Worm (Caenorhabditis elegans) whole organism, young adult: ENCODE results near the gene nrps-1.

Experiments used
- B0336.3 ChIP-seq: fragments of 200-800 bp; sonication (Bioruptor generic); IDR thresholded peaks from 2 replicates; pipeline ENCODE4 v1.3.6; 2022; ENCODE audit warnings: missing genetic modification characterization, missing compliant biosample characterization
- F22D6.2 ChIP-seq: sonication (generic microtip); optimal IDR thresholded peaks from 2 replicates; lab custom pipeline; 2016; ENCODE audit warnings: mild to moderate bottlenecking, missing genetic modification characterization, missing compliant biosample characterization
- nhr-90 ChIP-seq: sonication (generic microtip); optimal IDR thresholded peaks from 2 replicates; lab custom pipeline; 2016; ENCODE audit warnings: missing genotype, mild to moderate bottlenecking, missing genetic modification characterization, missing compliant biosample characterization
- unc-62 ChIP-seq: fragments of 150-350 bp; optimal IDR thresholded peaks from 2 replicates; lab custom pipeline; 2014; ENCODE audit warnings: missing biosample characterization, missing genetic modification reagents, missing genetic modification characterization

ce11 chrIII:11487245-11487644 is 47.2 kb upstream of the nrps-1 start, which contains the start of gene popl-5:
- TF ChIP-seq F22D6.2 (tag; lab: Kevin White, UChicago) (no peak), B0336.3 (no peak), nhr-90 (tag; lab: Kevin White, UChicago) (no peak), unc-62 (GFP tag; lab: Kevin White, UChicago) (no peak)
